Worm (Caenorhabditis elegans) whole organism, midembryonic: ENCODE results near the gene try-12.

Experiments used
- cog-1 ChIP-seq: sonication (generic microtip); optimal IDR thresholded peaks from 2 replicates; lab custom pipeline; 2016; ENCODE audit warnings: missing genetic modification characterization, missing compliant biosample characterization
- flt-1 ChIP-seq: fragments of 200-800 bp; sonication (Bioruptor generic); IDR thresholded peaks from 2 replicates; pipeline ENCODE4 v1.3.6; 2022; ENCODE audit warnings: missing genetic modification characterization, missing compliant biosample characterization
- klf-2 ChIP-seq: fragments of 200-800 bp; sonication (Bioruptor generic); conservative IDR thresholded peaks from 2 replicates; pipeline ENCODE4 v1.3.6; 2022; ENCODE audit warnings: missing genetic modification reagents, missing genetic modification characterization, missing compliant biosample characterization
- med-1 ChIP-seq: sonication (generic microtip); optimal IDR thresholded peaks from 2 replicates; lab custom pipeline; 2017; ENCODE audit warnings: missing genetic modification characterization, mild to moderate bottlenecking, missing compliant biosample characterization, antibody characterized with exemption, missing genetic modification reagents; ENCODE audit not compliant: insufficient read depth
- ref-1 ChIP-seq: fragments of 200-800 bp; sonication (Bioruptor generic); conservative IDR thresholded peaks from 2 replicates; pipeline ENCODE4 v1.3.6; 2022; ENCODE audit warnings: missing genetic modification reagents, missing genetic modification characterization, missing compliant biosample characterization
- tab-1 ChIP-seq: fragments of 200-800 bp; sonication (Bioruptor generic); IDR thresholded peaks from 2 replicates; pipeline ENCODE4 v1.3.6; 2022; ENCODE audit warnings: missing genetic modification characterization, missing compliant biosample characterization
- ztf-23 ChIP-seq: fragments of 200-800 bp; sonication (Bioruptor generic); IDR thresholded peaks from 2 replicates; pipeline ENCODE4 v1.3.6; 2022; ENCODE audit warnings: missing genetic modification reagents, missing genetic modification characterization, missing compliant biosample characterization

- no peak for TF ChIP-seq flt-1
- TF ChIP-seq klf-2 (GFP tag; lab: Robert Waterston, UW): no peak
- TF ChIP-seq med-1: no peak
- TF ChIP-seq ztf-23: no peak
- no peak for TF ChIP-seq cog-1 (tag; lab: Kevin White, UChicago)
- TF ChIP-seq tab-1 (GFP tag; lab: Robert Waterston, UW): no peak
- no peak for TF ChIP-seq ref-1 (GFP tag; lab: Robert Waterston, UW)
These were observed 9.3 kb upstream of the try-12 start, which contains the start of gene try-13 for ce11 chrV:7439807-7440206.
